Fruit fly (Drosophila melanogaster): ENCODE measurements around the gene CG6592.

The CG6592 gene

dm6 chr3L:6052021-6052420 is 7.4 kb upstream of the CG6592 start, which contains the start of gene Jon65Aii:
Jon65Aii (plus strand) TSS chr3L:6052321.
- TF ChIP-seq zen (tag; optimal IDR thresholded peaks at IDR 0.05) (no peak), usp (GFP tag; optimal IDR thresholded peaks at IDR 0.05) (no peak), Opbp (GFP tag; IDR thresholded peaks at IDR 0.05; ENCODE audit: partially characterized antibody) (no peak), CG15269 (tag; optimal IDR thresholded peaks at IDR 0.05) (no peak), bigmax (GFP tag; optimal IDR thresholded peaks at IDR 0.05) (no peak), CTCF (GFP tag; optimal IDR thresholded peaks at IDR 0.05) (no peak)

- TF ChIP-seq HmgD (GFP tag; optimal IDR thresholded peaks at IDR 0.05) (no peak), CG14014 (GFP tag; IDR thresholded peaks at IDR 0.05) (no peak), CG11695 (GFP tag; IDR thresholded peaks at IDR 0.05) (no peak), stc (GFP tag; IDR thresholded peaks at IDR 0.05) (no peak)
Measured at dm6 chr3L:6054343-6054742, 5.1 kb upstream of the CG6592 start, which contains the start of gene Jon65Ai. Jon65Ai (minus strand) TSS chr3L:6054443.

dm6 chr3L:6054803-6055202 is 4.7 kb upstream of the CG6592 start, which contains the start of gene tant:
tant (plus strand) TSS chr3L:6055136.
- TF ChIP-seq trem (tag; optimal IDR thresholded peaks at IDR 0.05) (peak; percentile 96), exex (tag; optimal IDR thresholded peaks at IDR 0.05) (no peak), sens (GFP tag) (peak; percentile 75), CG7839 (tag; optimal IDR thresholded peaks at IDR 0.05) (peak; percentile 20), CG30403 (GFP tag; optimal IDR thresholded peaks at IDR 0.05) (peak; percentile 6), CG11560 (tag; IDR thresholded peaks at IDR 0.05) (peak; percentile 40; the same call in 2 of the 3 replicates), CG12744 (GFP tag; optimal IDR thresholded peaks at IDR 0.05) (no peak), CG11504 (tag; optimal IDR thresholded peaks at IDR 0.05) (peak; percentile 43), sna (GFP tag; IDR thresholded peaks at IDR 0.05; ENCODE audit: partially characterized antibody) (peak; percentile 92), fu2 (GFP tag; optimal IDR thresholded peaks at IDR 0.05) (peak; percentile 7), dm (GFP tag; optimal IDR thresholded peaks at IDR 0.05) (peak; percentile 27), disco-r (GFP tag; optimal IDR thresholded peaks at IDR 0.05) (no peak), CG14667 (GFP tag; IDR thresholded peaks at IDR 0.05) (no peak), chif (GFP tag; optimal IDR thresholded peaks at IDR 0.05) (peak in 1 of 2 experiments; percentile 13), lov (optimal IDR thresholded peaks at IDR 0.05) (no peak), lov (GFP tag; IDR thresholded peaks at IDR 0.05) (no peak), Six4 (GFP tag; optimal IDR thresholded peaks at IDR 0.05) (no peak), hbn (GFP tag; IDR thresholded peaks at IDR 0.05; ENCODE audit: partially characterized antibody) (peak; percentile 79), CG11398 (GFP tag; optimal IDR thresholded peaks at IDR 0.05) (no peak), Trl (optimal IDR thresholded peaks at IDR 0.05) (no peak), Trl (GFP tag; optimal IDR thresholded peaks at IDR 0.05) (no peak), tna (GFP tag; IDR thresholded peaks at IDR 0.05; ENCODE audit: partially characterized antibody) (peak; percentile 80), fd96Cb (tag; optimal IDR thresholded peaks at IDR 0.05) (no peak), CG30020 (tag; optimal IDR thresholded peaks at IDR 0.05) (peak; percentile 15), Dad (GFP tag; optimal IDR thresholded peaks at IDR 0.05) (peak; percentile 15), CHES-1-like (GFP tag; optimal IDR thresholded peaks at IDR 0.05) (peak; percentile 53), CG9932 (GFP tag; IDR thresholded peaks at IDR 0.05) (peak; percentile 37; the same call in 1 of the 2 replicates), corto (GFP tag; optimal IDR thresholded peaks at IDR 0.05) (no peak), zfh2 (GFP tag; optimal IDR thresholded peaks at IDR 0.05) (peak; percentile 3), CG42726 (GFP tag; IDR thresholded peaks at IDR 0.05; ENCODE audit: partially characterized antibody) (peak; percentile 74; the same call in 1 of the 2 replicates), CG10147 (GFP tag; optimal IDR thresholded peaks at IDR 0.05) (no peak), CG2889 (GFP tag; IDR thresholded peaks at IDR 0.05) (no peak), CG18764 (GFP tag; optimal IDR thresholded peaks at IDR 0.05) (peak; percentile 6), dimm (GFP tag; IDR thresholded peaks at IDR 0.05) (no peak), Camta (GFP tag; optimal IDR thresholded peaks at IDR 0.05) (peak; percentile 41), CG17328 (GFP tag; IDR thresholded peaks at IDR 0.05) (no peak), HLH4C (GFP tag; IDR thresholded peaks at IDR 0.05; ENCODE audit: partially characterized antibody) (peak; percentile 89), Jarid2 (GFP tag; optimal IDR thresholded peaks at IDR 0.05) (peak; percentile 15), Side (GFP tag; optimal IDR thresholded peaks at IDR 0.05) (peak; percentile 8), CG9215 (GFP tag; IDR thresholded peaks at IDR 0.05) (no peak)

Data from whole organism, embryonic.